Worm (Caenorhabditis elegans): ENCODE measurements around the gene bre-5.

Gene bre-5

ce11 chrIV:12035422-12035821, 15.6 kb downstream of the bre-5 start:
- no peak for TF ChIP-seq dmd-4 (tag; optimal IDR thresholded peaks at IDR 0.05)

- TF ChIP-seq ama-1 (optimal IDR thresholded peaks at IDR 0.05) (peak; percentile 26), nhr-129 (tag; optimal IDR thresholded peaks at IDR 0.05) (peak; percentile 13), elt-3 (tag; optimal IDR thresholded peaks at IDR 0.05) (no peak)
Observed at ce11 chrIV:12034776-12035175, 16.2 kb downstream of the bre-5 start.

- TF ChIP-seq Y55F3AM.14 (GFP tag; optimal IDR thresholded peaks at IDR 0.05) (no peak), lin-11 (tag; optimal IDR thresholded peaks at IDR 0.05) (no peak), nhr-129 (tag; optimal IDR thresholded peaks at IDR 0.05) (peak; percentile 72), nhr-25 (tag; optimal IDR thresholded peaks at IDR 0.05) (no peak), F13H6.1 (tag; optimal IDR thresholded peaks at IDR 0.05) (no peak), fos-1 (tag; optimal IDR thresholded peaks at IDR 0.05) (no peak), ceh-82 (tag; optimal IDR thresholded peaks at IDR 0.05) (no peak), sma-9 (GFP tag; optimal IDR thresholded peaks at IDR 0.05) (no peak), sma-9 (tag; optimal IDR thresholded peaks at IDR 0.05) (no peak), C34F6.9 (tag; optimal IDR thresholded peaks at IDR 0.05) (peak; percentile 20), blmp-1 (tag; optimal IDR thresholded peaks at IDR 0.05; ENCODE audit: insufficient read depth) (no peak), mab-5 (tag; optimal IDR thresholded peaks at IDR 0.05) (no peak), mdl-1 (tag; optimal IDR thresholded peaks at IDR 0.05) (no peak), sma-3 (GFP tag; optimal IDR thresholded peaks at IDR 0.05) (no peak), gmeb-1 (tag; optimal IDR thresholded peaks at IDR 0.05) (no peak), aly-2 (tag; optimal IDR thresholded peaks at IDR 0.05) (no peak), lsy-2 (tag; optimal IDR thresholded peaks at IDR 0.05) (peak in 1 of 2 experiments; percentile 20), ZK546.5 (tag; optimal IDR thresholded peaks at IDR 0.05) (no peak), nhr-237 (tag; optimal IDR thresholded peaks at IDR 0.05) (no peak), snpc-4 (tag; optimal IDR thresholded peaks at IDR 0.05) (no peak), unc-62 (GFP tag; optimal IDR thresholded peaks at IDR 0.05) (no peak), ztf-1 (GFP tag; conservative IDR thresholded peaks at IDR 0.05) (no peak), ztf-4 (tag; optimal IDR thresholded peaks at IDR 0.05) (peak; percentile 43)
Observed at ce11 chrIV:12033985-12034384, 17.0 kb downstream of the bre-5 start, which contains the start of gene sqst-1. Gene sqst-1 (plus strand): TSS chrIV:12034282.

DNA sequence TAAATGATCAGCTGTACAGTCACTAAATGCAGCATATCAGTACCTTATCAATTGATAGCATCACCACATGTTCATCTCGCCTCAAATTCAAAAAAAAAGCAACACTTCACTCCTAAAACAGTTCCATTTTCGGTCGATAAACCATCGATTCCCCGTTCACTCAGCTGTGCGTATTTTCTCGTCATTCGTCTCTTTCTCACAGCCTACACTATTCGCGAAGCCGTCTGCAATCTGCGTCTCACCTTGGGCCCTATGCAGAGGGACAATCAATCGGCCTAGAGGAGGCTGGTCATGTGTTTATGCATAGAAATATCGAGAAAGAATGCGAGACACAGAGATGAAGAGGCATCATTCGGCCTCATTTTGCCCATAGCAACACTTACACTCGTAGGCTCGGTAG, 18.6 kb downstream of the bre-5 start:
- TF ChIP-seq lsy-2 (tag; optimal IDR thresholded peaks at IDR 0.05) (peak; percentile 52 to 87), ZK546.5 (tag; optimal IDR thresholded peaks at IDR 0.05) (no peak), unc-55 (GFP tag; optimal IDR thresholded peaks at IDR 0.05) (peak; percentile 68), ztf-11 (tag; optimal IDR thresholded peaks at IDR 0.05) (no peak), sma-9 (GFP tag; optimal IDR thresholded peaks at IDR 0.05) (peak; percentile 81), sma-9 (tag; optimal IDR thresholded peaks at IDR 0.05) (no peak), dmd-4 (tag; optimal IDR thresholded peaks at IDR 0.05) (no peak), nhr-23 (tag; optimal IDR thresholded peaks at IDR 0.05) (no peak), nhr-12 (tag; optimal IDR thresholded peaks at IDR 0.05) (no peak), mbf-1 (tag; optimal IDR thresholded peaks at IDR 0.05) (no peak), lin-39 (tag; optimal IDR thresholded peaks at IDR 0.05) (no peak), nhr-11 (tag; optimal IDR thresholded peaks at IDR 0.05) (no peak), ceh-82 (tag; optimal IDR thresholded peaks at IDR 0.05) (no peak), zag-1 (tag; optimal IDR thresholded peaks at IDR 0.05) (peak; percentile 28), skn-1 (tag; optimal IDR thresholded peaks at IDR 0.05) (no peak), ztf-1 (GFP tag; conservative IDR thresholded peaks at IDR 0.05) (no peak), nhr-237 (tag; optimal IDR thresholded peaks at IDR 0.05) (no peak), nhr-77 (tag; optimal IDR thresholded peaks at IDR 0.05) (no peak), ztf-4 (tag; optimal IDR thresholded peaks at IDR 0.05) (peak; percentile 81), lin-11 (tag; optimal IDR thresholded peaks at IDR 0.05) (peak; percentile 54), gmeb-1 (tag; optimal IDR thresholded peaks at IDR 0.05) (peak; percentile 64), sma-3 (GFP tag; optimal IDR thresholded peaks at IDR 0.05) (peak; percentile 92), nhr-25 (tag; optimal IDR thresholded peaks at IDR 0.05) (peak; percentile 89), unc-62 (GFP tag; optimal IDR thresholded peaks at IDR 0.05) (no peak), mab-5 (tag; optimal IDR thresholded peaks at IDR 0.05) (no peak), snpc-4 (tag; optimal IDR thresholded peaks at IDR 0.05) (no peak), crh-2 (tag; optimal IDR thresholded peaks at IDR 0.05) (peak; percentile 87), blmp-1 (tag; optimal IDR thresholded peaks at IDR 0.05; ENCODE audit: insufficient read depth) (peak; percentile 15), lin-13 (GFP tag; optimal IDR thresholded peaks at IDR 0.05) (peak; percentile 68), elt-1 (tag; optimal IDR thresholded peaks at IDR 0.05) (no peak), R02D3.7 (tag; optimal IDR thresholded peaks at IDR 0.05) (no peak), ceh-16 (tag; optimal IDR thresholded peaks at IDR 0.05) (peak; percentile 22), alr-1 (tag; optimal IDR thresholded peaks at IDR 0.05) (peak; percentile 28), peb-1 (tag; optimal IDR thresholded peaks at IDR 0.05) (no peak), nhr-6 (tag; optimal IDR thresholded peaks at IDR 0.05) (peak; percentile 66), Y55F3AM.14 (GFP tag; optimal IDR thresholded peaks at IDR 0.05) (peak; percentile 26), C34F6.9 (tag; optimal IDR thresholded peaks at IDR 0.05) (peak; percentile 98), mdl-1 (tag; optimal IDR thresholded peaks at IDR 0.05) (peak in 1 of 2 experiments; percentile 55), F13H6.1 (tag; optimal IDR thresholded peaks at IDR 0.05) (peak; percentile 91), egl-27 (tag; optimal IDR thresholded peaks at IDR 0.05) (peak; percentile 61), elt-3 (tag; optimal IDR thresholded peaks at IDR 0.05) (no peak), unc-39 (tag; optimal IDR thresholded peaks at IDR 0.05) (no peak), aly-2 (tag; optimal IDR thresholded peaks at IDR 0.05) (no peak)
